Fruit fly (Drosophila melanogaster) whole organism, embryonic: Measurements from ENCODE around the gene CG3566.

Source experiments
- ATbp ChIP-seq: fragments of 200-800 bp; sonication (Bioruptor generic); optimal IDR thresholded peaks from 2 replicates; lab custom pipeline; 2017; ENCODE audit warnings: missing biosample characterization, mild to moderate bottlenecking, missing genetic modification characterization, missing genetic modification reagents
- Adf1 ChIP-seq: fragments of 200-800 bp; sonication (Bioruptor generic); IDR thresholded peaks from 2 replicates; pipeline ENCODE4 v1.3.6; 2022; ENCODE audit warnings: missing biosample characterization, missing genetic modification characterization
- Asciz ChIP-seq: fragments of 200-800 bp; sonication (Bioruptor generic); optimal IDR thresholded peaks from 2 replicates; lab custom pipeline; 2017; ENCODE audit warnings: missing biosample characterization, mild to moderate bottlenecking, missing genetic modification characterization, missing genetic modification reagents
- CG11093 ChIP-seq: fragments of 200-800 bp; sonication (Bioruptor generic); IDR thresholded peaks from 3 replicates; pipeline ENCODE4 v1.3.6; 2022; ENCODE audit warnings: missing biosample characterization, missing genetic modification characterization
- CG11696 ChIP-seq: fragments of 200-800 bp; sonication (Bioruptor generic); IDR thresholded peaks from 2 replicates; pipeline ENCODE4 v1.3.6; 2022; ENCODE audit warnings: missing biosample characterization, missing genetic modification characterization
- CG11723 ChIP-seq: fragments of 200-800 bp; sonication (Bioruptor generic); optimal IDR thresholded peaks from 2 replicates; lab custom pipeline; 2017; ENCODE audit warnings: missing biosample characterization, mild to moderate bottlenecking, missing genetic modification characterization
- CG12071 ChIP-seq: fragments of 200-800 bp; sonication (Bioruptor generic); optimal IDR thresholded peaks from 3 replicates; lab custom pipeline; 2018; ENCODE audit warnings: missing biosample characterization, mild to moderate bottlenecking, missing genetic modification characterization
- CG12299 ChIP-seq: fragments of 200-800 bp; sonication (Bioruptor generic); optimal IDR thresholded peaks from 2 replicates; lab custom pipeline; 2018; ENCODE audit warnings: missing biosample characterization, mild to moderate bottlenecking, missing genetic modification characterization
- CG13296 ChIP-seq: fragments of 200-800 bp; sonication (Bioruptor generic); optimal IDR thresholded peaks from 3 replicates; lab custom pipeline; 2018; ENCODE audit warnings: missing biosample characterization, mild to moderate bottlenecking, missing genetic modification characterization
- CG14441 ChIP-seq: fragments of 200-800 bp; sonication (Bioruptor generic); IDR thresholded peaks from 2 replicates; pipeline ENCODE4 v1.3.6; 2022; ENCODE audit warnings: missing biosample characterization, missing genetic modification characterization
- CG1647 ChIP-seq: fragments of 200-800 bp; sonication (Bioruptor generic); optimal IDR thresholded peaks from 3 replicates; lab custom pipeline; 2016; ENCODE audit warnings: missing biosample characterization, missing genetic modification characterization
- CG16779 ChIP-seq: fragments of 200-800 bp; sonication (Bioruptor generic); IDR thresholded peaks from 2 replicates; pipeline ENCODE4 v1.3.6; 2022; ENCODE audit warnings: missing biosample characterization, missing genetic modification characterization
- CG17359 ChIP-seq: fragments of 200-800 bp; sonication (Bioruptor generic); optimal IDR thresholded peaks from 3 replicates; lab custom pipeline; 2018; ENCODE audit warnings: missing biosample characterization, mild to moderate bottlenecking, missing genetic modification characterization, moderate library complexity
- CG18599 ChIP-seq: fragments of 200-800 bp; sonication (Bioruptor generic); optimal IDR thresholded peaks from 3 replicates; lab custom pipeline; 2017; ENCODE audit warnings: missing biosample characterization, missing genetic modification characterization, mild to moderate bottlenecking, moderate library complexity, missing genetic modification reagents
- CG32772 ChIP-seq: fragments of 200-800 bp; sonication (Bioruptor generic); IDR thresholded peaks from 2 replicates; pipeline ENCODE4 v1.3.6; 2022; ENCODE audit warnings: missing biosample characterization, missing genetic modification characterization
- CG34376 ChIP-seq: fragments of 200-800 bp; sonication (Bioruptor generic); optimal IDR thresholded peaks from 2 replicates; lab custom pipeline; 2018; ENCODE audit warnings: missing biosample characterization, mild to moderate bottlenecking, missing genetic modification characterization
- CG4854 ChIP-seq: fragments of 200-800 bp; sonication (Bioruptor generic); optimal IDR thresholded peaks from 2 replicates; lab custom pipeline; 2016; ENCODE audit warnings: missing biosample characterization, missing genetic modification characterization, inconsistent platforms
- CG6175 ChIP-seq: fragments of 200-800 bp; sonication (Bioruptor generic); IDR thresholded peaks from 3 replicates; pipeline ENCODE4 v1.3.6; 2022; ENCODE audit warnings: missing biosample characterization, missing genetic modification characterization
- CG8765 ChIP-seq: fragments of 200-800 bp; sonication (Bioruptor generic); IDR thresholded peaks from 2 replicates; pipeline ENCODE4 v1.3.6; 2022; ENCODE audit warnings: missing biosample characterization, missing genetic modification characterization
- CkIIα-i1 ChIP-seq: fragments of 200-800 bp; sonication (Bioruptor generic); IDR thresholded peaks from 2 replicates; pipeline ENCODE4 v1.3.6; 2022; ENCODE audit warnings: missing biosample characterization, missing genetic modification characterization
- D ChIP-seq, 2 experiments: fragments of 200-800 bp in 1 of 2; fragments of >200 bp in 1 of 2; sonication (Bioruptor generic) in 1 of 2; optimal IDR thresholded peaks; 2 replicates in 1 of 2; 3 replicates in 1 of 2; lab custom pipeline; 2017; ENCODE audit warnings: mild to moderate bottlenecking in 1 of 2, missing biosample characterization in 1 of 2, missing genetic modification characterization in 1 of 2, missing genetic modification reagents in 1 of 2
- Dek ChIP-seq: fragments of 200-800 bp; sonication (Bioruptor generic); optimal IDR thresholded peaks from 3 replicates; lab custom pipeline; 2019; ENCODE audit warnings: missing biosample characterization, mild to moderate bottlenecking, missing genetic modification characterization, moderate library complexity
- HLH3B ChIP-seq: fragments of 200-800 bp; sonication (Bioruptor generic); IDR thresholded peaks from 2 replicates; pipeline ENCODE4 v1.3.6; 2022; ENCODE audit warnings: missing biosample characterization, missing genetic modification characterization
- Hey ChIP-seq: fragments of 200-800 bp; sonication (Bioruptor generic); optimal IDR thresholded peaks from 3 replicates; lab custom pipeline; 2018; ENCODE audit warnings: missing biosample characterization, mild to moderate bottlenecking, missing genetic modification characterization
- MTF-1 ChIP-seq: fragments of 200-800 bp; sonication (Bioruptor generic); optimal IDR thresholded peaks from 2 replicates; lab custom pipeline; 2018; ENCODE audit warnings: missing biosample characterization, mild to moderate bottlenecking, missing genetic modification characterization, borderline replicate concordance
- Meics ChIP-seq: fragments of 200-800 bp; sonication (Bioruptor generic); optimal IDR thresholded peaks from 2 replicates; lab custom pipeline; 2017; ENCODE audit warnings: missing biosample characterization, mild to moderate bottlenecking, missing genetic modification characterization
- NfI ChIP-seq: fragments of 200-800 bp; sonication (Bioruptor generic); optimal IDR thresholded peaks from 3 replicates; lab custom pipeline; 2018; ENCODE audit warnings: missing biosample characterization, mild to moderate bottlenecking, missing genetic modification characterization, moderate library complexity
- Oaz ChIP-seq: fragments of 200-800 bp; sonication (Bioruptor generic); IDR thresholded peaks from 2 replicates; pipeline ENCODE4 v1.3.6; 2022; ENCODE audit warnings: missing biosample characterization, missing genetic modification characterization
- Trl ChIP-seq, 3 experiments: fragments of >200 bp in 2 of 3; fragments of 200-800 bp in 1 of 3; sonication (Bioruptor generic) in 1 of 3; optimal IDR thresholded peaks; 2 replicates in 1 of 3; 3 replicates in 2 of 3; lab custom pipeline; 2016 to 2017; ENCODE audit warnings: missing biosample characterization in 1 of 3, missing genetic modification characterization in 1 of 3
- YL-1 ChIP-seq: fragments of 200-800 bp; sonication (Bioruptor generic); optimal IDR thresholded peaks from 3 replicates; lab custom pipeline; 2017; ENCODE audit warnings: missing biosample characterization, mild to moderate bottlenecking, missing genetic modification characterization
- bowl ChIP-seq: fragments of 200-800 bp; sonication (Bioruptor generic); IDR thresholded peaks from 2 replicates; pipeline ENCODE4 v1.3.6; 2022; ENCODE audit warnings: missing biosample characterization, missing genetic modification characterization
- cg ChIP-seq: fragments of 200-800 bp; sonication (Bioruptor generic); optimal IDR thresholded peaks from 3 replicates; lab custom pipeline; 2019; ENCODE audit warnings: missing biosample characterization, mild to moderate bottlenecking, missing genetic modification characterization, moderate library complexity
- dpn ChIP-seq, 2 experiments: fragments of 200-800 bp; sonication (Bioruptor generic); optimal IDR thresholded peaks; 3 replicates each; lab custom pipeline; 2016; ENCODE audit warnings: missing biosample characterization in 2 of 2, missing genetic modification characterization in 2 of 2
- en ChIP-seq: fragments of 200-800 bp; sonication (Bioruptor generic); optimal IDR thresholded peaks from 2 replicates; lab custom pipeline; 2016; ENCODE audit warnings: missing biosample characterization, missing genetic modification characterization
- ewg ChIP-seq: fragments of 200-800 bp; sonication (Bioruptor generic); optimal IDR thresholded peaks from 3 replicates; lab custom pipeline; 2017; ENCODE audit warnings: mild to moderate bottlenecking, missing biosample characterization, missing genetic modification reagents, missing genetic modification characterization
- fd96Cb ChIP-seq: fragments of 200-800 bp; sonication (Bioruptor generic); optimal IDR thresholded peaks from 2 replicates; lab custom pipeline; 2018; ENCODE audit warnings: missing biosample characterization, mild to moderate bottlenecking, missing genetic modification characterization, moderate library complexity
- hb ChIP-seq: fragments of 200-800 bp; sonication (Bioruptor generic); IDR thresholded peaks from 3 replicates; pipeline ENCODE4 v1.3.6; 2022; ENCODE audit warnings: missing biosample characterization, missing genetic modification characterization; ENCODE audit not compliant: partially characterized antibody
- nom ChIP-seq: fragments of 200-800 bp; sonication (Bioruptor generic); optimal IDR thresholded peaks from 2 replicates; lab custom pipeline; 2017; ENCODE audit warnings: missing biosample characterization, missing genetic modification characterization, mild to moderate bottlenecking, moderate library complexity, missing genetic modification reagents
- odd ChIP-seq: fragments of 200-800 bp; sonication (Bioruptor generic); optimal IDR thresholded peaks from 2 replicates; lab custom pipeline; 2017; ENCODE audit warnings: missing biosample characterization, mild to moderate bottlenecking, missing genetic modification characterization
- pum ChIP-seq: fragments of 200-800 bp; sonication (Bioruptor generic); optimal IDR thresholded peaks from 2 replicates; lab custom pipeline; 2016; ENCODE audit warnings: missing biosample characterization, missing genetic modification characterization
- slbo ChIP-seq: fragments of 200-800 bp; sonication (Bioruptor generic); IDR thresholded peaks from 2 replicates; pipeline ENCODE4 v1.3.6; 2022; ENCODE audit warnings: missing biosample characterization, missing genetic modification characterization
- slou ChIP-seq: fragments of 200-800 bp; sonication (Bioruptor generic); optimal IDR thresholded peaks from 3 replicates; lab custom pipeline; 2016; ENCODE audit warnings: missing biosample characterization, missing genetic modification characterization
- sna ChIP-seq: fragments of 200-800 bp; sonication (Bioruptor generic); IDR thresholded peaks from 2 replicates; pipeline ENCODE4 v1.3.6; 2022; ENCODE audit warnings: missing biosample characterization, missing genetic modification characterization; ENCODE audit not compliant: partially characterized antibody
- so ChIP-seq: fragments of 200-800 bp; sonication (Bioruptor generic); IDR thresholded peaks from 3 replicates; pipeline ENCODE4 v1.3.6; 2022; ENCODE audit warnings: missing biosample characterization, missing genetic modification characterization
- sqz ChIP-seq: fragments of 200-800 bp; sonication (Bioruptor generic); optimal IDR thresholded peaks from 3 replicates; lab custom pipeline; 2018; ENCODE audit warnings: missing biosample characterization, mild to moderate bottlenecking, missing genetic modification characterization
- sr ChIP-seq: fragments of 200-800 bp; sonication (Bioruptor generic); IDR thresholded peaks from 3 replicates; pipeline ENCODE4 v1.3.6; 2022; ENCODE audit warnings: missing biosample characterization, missing genetic modification characterization
- tin ChIP-seq: fragments of 200-800 bp; sonication (Bioruptor generic); optimal IDR thresholded peaks from 3 replicates; lab custom pipeline; 2016; ENCODE audit warnings: missing biosample characterization, missing genetic modification characterization
- tup ChIP-seq: fragments of 200-800 bp; sonication (Bioruptor generic); optimal IDR thresholded peaks from 2 replicates; lab custom pipeline; 2016; ENCODE audit warnings: missing biosample characterization, mild to moderate bottlenecking, missing genetic modification characterization, moderate library complexity
- vfl ChIP-seq: fragments of 200-800 bp; sonication (Bioruptor generic); optimal IDR thresholded peaks from 2 replicates; lab custom pipeline; 2016; ENCODE audit warnings: missing biosample characterization, missing genetic modification characterization
- wek ChIP-seq: fragments of 200-800 bp; sonication (Bioruptor generic); optimal IDR thresholded peaks from 3 replicates; lab custom pipeline; 2018; ENCODE audit warnings: missing biosample characterization, mild to moderate bottlenecking, missing genetic modification characterization, moderate library complexity

CG3566 gene

DNA sequence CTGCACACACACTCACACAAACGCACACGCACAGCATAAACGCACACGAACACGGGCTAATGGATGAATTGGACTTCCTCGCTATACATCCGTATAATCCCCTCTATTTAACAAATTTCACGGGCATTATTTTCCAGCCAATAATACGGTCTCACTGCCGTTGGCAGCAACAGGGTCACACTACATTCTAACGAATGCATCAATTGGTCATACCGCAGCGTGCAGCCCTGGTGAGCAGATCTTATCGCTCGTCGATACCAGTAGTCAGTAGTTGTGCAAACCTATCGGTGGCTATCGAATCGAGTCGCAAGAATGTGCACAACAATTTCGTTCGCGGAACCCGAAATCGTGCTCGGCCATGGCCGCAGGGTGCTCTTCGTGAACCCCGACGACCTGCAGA, 11.3 kb upstream of the CG3566 start, which contains the start of the genes Top3beta and wuho (continued):
- TF ChIP-seq Hey (tag; lab: Kevin White, UChicago) (no peak), sna (GFP tag; lab: Robert Waterston, UW) (peak; percentile 70), wek (GFP tag; lab: Kevin White, UChicago) (peak; percentile 81), fd96Cb (tag; lab: Kevin White, UChicago) (no peak), CG12299 (tag; lab: Kevin White, UChicago) (peak; percentile 44), CG32772 (no peak), Meics (no peak), CG6175 (GFP tag; lab: Robert Waterston, UW) (no peak), Adf1 (GFP tag; lab: Robert Waterston, UW) (no peak), nom (GFP tag; lab: Kevin White, UChicago) (peak; percentile 19), CG12071 (GFP tag; lab: Kevin White, UChicago) (no peak), tin (GFP tag; lab: Kevin White, UChicago) (peak; percentile 28), sqz (GFP tag; lab: Kevin White, UChicago) (no peak), so (GFP tag; lab: Robert Waterston, UW) (0 out of 3 replicates have a peak, but pooled peaks have one; percentile 11), MTF-1 (peak; percentile 11), ewg (peak; percentile 42), CG34376 (GFP tag; lab: Kevin White, UChicago) (peak; percentile 47), hb (GFP tag; lab: Robert Waterston, UW) (peak; percentile 62; the same call in 1 of the 3 replicates), CG13296 (GFP tag; lab: Kevin White, UChicago) (no peak), Trl (optimal IDR thresholded peaks at IDR 0.05; lab: Kevin White, UChicago) (no peak), Trl (GFP tag; optimal IDR thresholded peaks at IDR 0.05; lab: Kevin White, UChicago) (peak; percentile 58), bowl (GFP tag; lab: Robert Waterston, UW) (no peak), CG4854 (GFP tag; lab: Kevin White, UChicago) (no peak), CG8765 (no peak), Asciz (no peak), pum (peak; percentile 31), Dek (tag; lab: Kevin White, UChicago) (no peak), CG11696 (GFP tag; lab: Robert Waterston, UW) (no peak), sr (GFP tag; lab: Robert Waterston, UW) (no peak), CG11723 (GFP tag; lab: Kevin White, UChicago) (no peak), CG1647 (no peak), tup (GFP tag; lab: Kevin White, UChicago) (no peak), Oaz (no peak), ATbp (GFP tag; lab: Kevin White, UChicago) (no peak), en (GFP tag; lab: Kevin White, UChicago) (no peak), NfI (GFP tag; lab: Kevin White, UChicago) (peak; percentile 33), CG17359 (tag; lab: Kevin White, UChicago) (no peak), CG16779 (no peak), D (optimal IDR thresholded peaks at IDR 0.05; lab: Kevin White, UChicago) (peak; percentile 74), D (GFP tag; optimal IDR thresholded peaks at IDR 0.05; lab: Kevin White, UChicago) (no peak), cg (GFP tag; lab: Kevin White, UChicago) (peak; percentile 80), slbo (peak; percentile 55; the same call in 1 of the 2 replicates), HLH3B (GFP tag; lab: Robert Waterston, UW) (no peak), CG11093 (GFP tag; lab: Robert Waterston, UW) (no peak), odd (GFP tag; lab: Kevin White, UChicago) (no peak), CG14441 (0 out of 2 replicates have a peak, but pooled peaks have one; percentile 4), slou (GFP tag; lab: Kevin White, UChicago) (no peak), dpn (GFP tag; optimal IDR thresholded peaks at IDR 0.05; lab: Kevin White, UChicago) (peak; percentile 51 to 60), YL-1 (GFP tag; lab: Kevin White, UChicago) (peak; percentile 93), CG18599 (GFP tag; lab: Kevin White, UChicago) (no peak), CkIIα-i1 (GFP tag; lab: Robert Waterston, UW) (no peak), vfl (GFP tag; lab: Kevin White, UChicago) (no peak)
